Fruit fly (Drosophila melanogaster): ENCODE measurements around the gene Rpt4.

DNA sequence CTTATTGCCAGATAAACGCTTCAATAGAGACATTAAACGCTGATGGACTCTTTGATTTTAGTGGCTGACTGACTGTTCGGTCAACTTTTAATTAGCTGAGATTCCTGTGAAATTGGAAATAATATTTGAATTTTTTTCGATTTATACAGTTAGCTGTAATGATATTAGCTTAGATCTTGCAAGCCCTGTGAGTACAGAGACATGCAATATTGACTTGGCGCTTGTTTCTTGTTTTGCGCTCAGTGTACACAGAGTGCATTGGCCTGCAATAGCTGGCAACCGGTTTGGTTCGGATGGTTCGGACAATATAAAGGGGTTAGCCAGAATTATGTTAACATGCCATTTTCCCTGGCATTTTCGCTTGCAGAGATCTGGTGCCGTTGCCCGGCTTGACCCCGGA, 14.3 kb upstream of the Rpt4 start:
- TF ChIP-seq CG8478 (optimal IDR thresholded peaks at IDR 0.05): no peak
- TF ChIP-seq pan (optimal IDR thresholded peaks at IDR 0.05): no peak
- no peak for TF ChIP-seq usp (GFP tag; optimal IDR thresholded peaks at IDR 0.05)

Measured in whole organism.